Fruit fly (Drosophila melanogaster) whole organism, pupa: ENCODE results near the gene Jon25Biii.

ENCODE experiments used
- CG12605 ChIP-seq: fragments of 200-800 bp; sonication (Bioruptor generic); IDR thresholded peaks from 2 replicates; pipeline ENCODE4 v1.3.6; 2022; ENCODE audit warnings: missing biosample characterization, missing genetic modification characterization
- D1 ChIP-seq: fragments of 200-800 bp; sonication (Bioruptor generic); optimal IDR thresholded peaks from 2 replicates; lab custom pipeline; 2018; ENCODE audit warnings: missing biosample characterization, mild to moderate bottlenecking, missing genetic modification characterization, moderate library complexity

Jon25Biii gene

DNA sequence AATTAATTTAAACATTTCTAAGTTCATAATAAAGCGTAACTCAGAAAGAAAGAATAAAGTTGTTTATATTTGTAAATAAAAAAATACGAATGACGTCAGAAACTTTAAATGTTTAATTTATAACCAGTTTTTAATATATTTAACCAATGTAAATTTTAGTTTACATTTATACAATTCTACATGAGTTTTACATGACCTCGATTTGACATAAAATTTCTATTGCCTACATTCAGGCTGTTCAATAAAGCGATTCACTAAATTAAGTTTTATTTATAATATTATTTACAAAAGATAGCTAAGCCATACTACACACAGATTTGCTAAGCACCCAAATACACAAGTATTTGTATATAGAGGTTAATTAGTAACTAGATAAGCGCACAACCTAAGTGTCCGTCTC lies 46.7 kb downstream of the Jon25Biii start:
- no peak for TF ChIP-seq CG12605 (GFP tag; lab: Robert Waterston, UW)
- no peak for TF ChIP-seq D1 (tag; lab: Kevin White, UChicago)
